Worm (Caenorhabditis elegans): ENCODE measurements around the gene ZK185.3.

The ZK185.3 gene

DNA sequence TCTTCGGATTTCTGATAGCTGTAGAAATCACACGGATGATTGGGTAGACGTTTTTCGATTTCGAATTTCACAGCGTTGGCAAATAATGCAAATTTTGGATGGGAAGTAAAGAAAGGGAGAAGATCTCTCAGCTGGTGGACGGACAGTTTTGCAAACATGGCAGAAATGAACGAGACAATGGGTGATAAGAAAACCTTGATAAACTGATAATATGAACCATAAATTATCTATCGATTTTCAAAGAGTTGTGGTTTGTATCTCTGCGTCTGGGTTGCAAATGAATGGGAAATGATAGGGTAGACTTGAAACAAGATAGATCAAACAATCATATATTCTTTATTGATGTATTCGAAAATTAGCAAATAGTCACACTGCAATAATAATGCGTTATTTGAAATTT, at the start of gene ZK185.3:
Gene ZK185.3 (minus strand): TSS at position 263 of the 400 bp plus-strand sequence.
- TF ChIP-seq lsy-2 (tag; optimal IDR thresholded peaks at IDR 0.05) (no peak), blmp-1 (tag; optimal IDR thresholded peaks at IDR 0.05) (no peak), mls-2 (tag; optimal IDR thresholded peaks at IDR 0.05) (no peak), bed-3 (GFP tag; optimal IDR thresholded peaks at IDR 0.05) (no peak), zip-8 (tag; optimal IDR thresholded peaks at IDR 0.05) (no peak), snpc-4 (tag; optimal IDR thresholded peaks at IDR 0.05) (no peak), unc-39 (tag; optimal IDR thresholded peaks at IDR 0.05) (no peak), unc-120 (tag; optimal IDR thresholded peaks at IDR 0.05; ENCODE audit: poor library complexity, severe bottlenecking) (no peak), elt-1 (tag; optimal IDR thresholded peaks at IDR 0.05; ENCODE audit: borderline replicate concordance, insufficient read depth) (no peak), ceh-39 (tag; optimal IDR thresholded peaks at IDR 0.05) (no peak), drap-1 (GFP tag; optimal IDR thresholded peaks at IDR 0.05) (no peak), nhr-2 (tag; optimal IDR thresholded peaks at IDR 0.05) (no peak), mep-1 (tag; optimal IDR thresholded peaks at IDR 0.05) (no peak), mab-5 (tag; optimal IDR thresholded peaks at IDR 0.05) (no peak)

DNA sequence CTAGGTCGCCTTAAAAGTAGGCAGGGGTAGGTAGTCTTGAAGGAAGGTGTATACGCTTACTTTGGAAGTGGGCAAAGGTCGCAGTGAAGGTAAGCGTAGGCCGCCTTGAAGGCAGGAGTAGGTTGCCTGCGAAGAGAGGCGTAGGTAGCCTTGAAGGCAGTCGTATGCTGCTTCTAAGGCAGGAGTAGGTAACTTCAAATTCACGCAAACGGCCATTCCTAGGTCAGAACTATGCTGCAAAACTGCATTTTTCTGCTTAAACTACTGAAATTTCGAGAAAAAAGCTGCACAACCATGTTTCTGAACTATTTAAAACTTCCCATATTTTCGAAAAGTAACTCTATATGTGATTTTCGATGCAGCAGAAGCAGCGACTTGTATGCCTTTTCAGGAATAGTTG, 49.2 kb upstream of the ZK185.3 start:
- no peak for TF ChIP-seq pha-4 (tag; optimal IDR thresholded peaks at IDR 0.05)
- no peak for TF ChIP-seq ces-1 (GFP tag; optimal IDR thresholded peaks at IDR 0.05)
- TF ChIP-seq snpc-4 (tag; optimal IDR thresholded peaks at IDR 0.05): no peak
- no peak for TF ChIP-seq nhr-76 (tag; optimal IDR thresholded peaks at IDR 0.05)
- TF ChIP-seq lsy-2 (tag; optimal IDR thresholded peaks at IDR 0.05): no peak
- TF ChIP-seq flh-1 (GFP tag; optimal IDR thresholded peaks at IDR 0.05): no peak
- no peak for TF ChIP-seq hlh-1 (tag; optimal IDR thresholded peaks at IDR 0.05)
- no peak for TF ChIP-seq unc-62 (GFP tag; optimal IDR thresholded peaks at IDR 0.05)
- no peak for TF ChIP-seq nhr-12 (tag; optimal IDR thresholded peaks at IDR 0.05)

DNA sequence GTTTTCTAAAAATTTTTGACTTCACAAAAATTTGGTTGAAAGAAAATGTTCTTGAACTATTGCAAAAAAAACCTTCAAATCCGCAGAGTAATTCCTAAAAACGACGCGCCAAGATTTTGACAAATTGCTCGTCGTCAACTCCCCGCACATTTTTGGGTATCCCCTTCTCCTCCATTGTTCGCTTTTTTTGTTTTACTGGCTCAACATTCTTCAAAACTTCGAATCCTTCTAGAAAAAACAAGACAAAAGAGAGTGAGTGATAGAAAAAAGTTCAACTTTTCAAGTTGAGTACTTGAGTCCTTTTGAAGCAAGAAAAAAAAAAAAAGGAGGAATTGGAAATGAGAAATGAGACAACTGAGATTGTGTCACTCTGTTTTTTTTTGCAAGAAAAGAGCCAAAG, 46.6 kb upstream of the ZK185.3 start:
- TF ChIP-seq zip-8 (tag; optimal IDR thresholded peaks at IDR 0.05) (no peak), nhr-237 (tag; optimal IDR thresholded peaks at IDR 0.05) (no peak), mls-2 (tag; optimal IDR thresholded peaks at IDR 0.05) (no peak), unc-62 (GFP tag; optimal IDR thresholded peaks at IDR 0.05) (no peak), nhr-76 (tag; optimal IDR thresholded peaks at IDR 0.05) (no peak), ces-1 (GFP tag; optimal IDR thresholded peaks at IDR 0.05) (no peak), sem-2 (GFP tag; optimal IDR thresholded peaks at IDR 0.05) (no peak), lin-13 (tag; optimal IDR thresholded peaks at IDR 0.05) (no peak), lin-32 (GFP tag; optimal IDR thresholded peaks at IDR 0.05) (no peak), hlh-1 (tag; optimal IDR thresholded peaks at IDR 0.05) (no peak), lsy-2 (tag; optimal IDR thresholded peaks at IDR 0.05) (no peak), unc-120 (tag; optimal IDR thresholded peaks at IDR 0.05; ENCODE audit: poor library complexity, severe bottlenecking) (no peak), sptf-1 (tag; optimal IDR thresholded peaks at IDR 0.05) (no peak), bed-3 (GFP tag; optimal IDR thresholded peaks at IDR 0.05) (no peak), mab-5 (tag; optimal IDR thresholded peaks at IDR 0.05) (no peak), snpc-4 (tag; optimal IDR thresholded peaks at IDR 0.05) (no peak), ztf-11 (tag; optimal IDR thresholded peaks at IDR 0.05) (no peak)

DNA sequence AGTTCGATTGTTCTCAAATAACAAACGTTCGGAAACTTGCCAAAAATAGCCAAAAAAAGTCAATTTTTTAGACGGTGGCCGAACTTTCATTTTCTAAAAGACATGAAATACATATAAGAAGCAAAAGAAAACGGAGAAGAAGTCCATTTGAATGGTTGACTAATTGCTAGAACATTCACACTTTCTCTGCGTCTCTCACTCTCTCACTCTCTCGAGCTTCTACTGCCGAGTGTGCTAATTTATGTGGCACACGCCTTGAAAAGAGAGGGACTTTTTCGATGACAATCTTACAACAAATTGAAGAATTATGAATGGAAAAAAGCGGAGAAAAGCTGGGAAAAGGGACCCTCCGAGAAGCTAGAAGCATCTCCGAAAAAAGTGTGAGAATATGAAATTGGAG, 43.8 kb upstream of the ZK185.3 start:
- TF ChIP-seq lsy-2 (tag; optimal IDR thresholded peaks at IDR 0.05) (no peak), ceh-83 (GFP tag; optimal IDR thresholded peaks at IDR 0.05) (no peak), ces-1 (GFP tag; optimal IDR thresholded peaks at IDR 0.05) (peak; percentile 42)

DNA sequence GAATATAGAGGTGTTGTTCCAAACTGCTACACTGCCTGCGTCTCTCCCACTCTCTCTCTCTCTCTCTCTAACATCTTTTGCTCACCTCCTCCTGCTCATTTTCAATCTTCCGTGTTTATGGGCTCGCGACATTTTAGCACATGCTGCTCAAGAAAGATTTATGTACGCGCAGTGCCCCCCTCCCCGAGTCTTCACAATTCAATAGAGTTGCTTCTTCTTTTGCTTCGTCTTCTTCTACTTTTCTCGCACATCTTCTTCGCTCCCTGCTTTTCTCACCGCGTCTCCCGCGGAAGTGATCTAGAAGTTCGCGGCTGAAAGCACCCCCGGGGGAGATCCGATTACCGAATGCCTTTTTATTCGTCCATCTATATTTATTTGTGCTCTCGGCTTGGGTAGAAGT, 40.4 kb upstream of the ZK185.3 start:
- peak; percentile 71 for TF ChIP-seq ces-1 (GFP tag; optimal IDR thresholded peaks at IDR 0.05)
- TF ChIP-seq drap-1 (GFP tag; optimal IDR thresholded peaks at IDR 0.05): no peak
- TF ChIP-seq flh-1 (GFP tag; optimal IDR thresholded peaks at IDR 0.05): no peak

DNA sequence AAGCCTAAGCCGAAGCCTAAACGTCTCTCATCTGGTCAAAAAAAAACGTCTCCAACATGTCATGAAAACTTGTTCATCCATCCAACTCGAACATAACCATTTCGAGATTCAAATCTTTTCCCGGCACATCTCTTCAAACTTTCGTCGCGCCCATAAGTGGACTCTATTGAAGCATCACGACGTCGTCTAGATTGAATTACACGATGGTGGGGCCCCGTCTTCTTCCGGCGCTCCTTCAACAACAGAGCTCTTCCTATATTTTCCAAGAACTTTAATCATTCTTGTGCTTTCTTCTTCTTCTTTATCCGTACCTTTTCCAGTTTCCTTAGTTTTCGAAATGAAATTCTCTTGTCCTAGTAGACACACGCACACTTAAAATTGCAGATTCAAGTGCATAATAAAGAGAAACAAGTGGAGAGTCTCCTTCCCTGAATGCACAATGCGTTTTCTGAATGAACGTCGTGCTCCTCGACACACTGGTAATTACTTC, 38.2 kb upstream of the ZK185.3 start, which contains the start of gene F28E10.1:
Gene F28E10.1 (plus strand): TSS at position 440 of the 490 bp plus-strand sequence.
- TF ChIP-seq ces-1 (GFP tag; optimal IDR thresholded peaks at IDR 0.05) (peak; percentile 73), cnd-1 (tag; optimal IDR thresholded peaks at IDR 0.05) (no peak)

Data from whole organism, mixed stage, embryonic.